Fruit fly (Drosophila melanogaster): Measurements from ENCODE around the gene pkm.

The pkm gene

dm6 chrX:11622649-11623425 is 38.9 kb upstream of the pkm start (continued):
- peak; percentile 22 for TF ChIP-seq CG10462 (GFP tag; optimal IDR thresholded peaks at IDR 0.05)
- TF ChIP-seq esg (GFP tag; conservative IDR thresholded peaks at IDR 0.05): peak; percentile 57
- no peak for TF ChIP-seq hth (optimal IDR thresholded peaks at IDR 0.05)
- TF ChIP-seq corto (GFP tag; optimal IDR thresholded peaks at IDR 0.05): peak; percentile 85
- TF ChIP-seq Max (GFP tag; optimal IDR thresholded peaks at IDR 0.05): no peak
- TF ChIP-seq Asciz (GFP tag; optimal IDR thresholded peaks at IDR 0.05): peak; percentile 44
- TF ChIP-seq kah (GFP tag; optimal IDR thresholded peaks at IDR 0.05): no peak
- TF ChIP-seq chif (GFP tag; optimal IDR thresholded peaks at IDR 0.05): peak; percentile 52 to 80
- peak; percentile 82 for TF ChIP-seq CG13424 (tag; optimal IDR thresholded peaks at IDR 0.05)
- no peak for TF ChIP-seq amos (GFP tag; IDR thresholded peaks at IDR 0.05; ENCODE audit: partially characterized antibody)
- no peak for TF ChIP-seq usp (GFP tag; optimal IDR thresholded peaks at IDR 0.05)
- TF ChIP-seq hb (GFP tag; IDR thresholded peaks at IDR 0.05; ENCODE audit: partially characterized antibody): no peak
- peak; percentile 76 for TF ChIP-seq H2.0 (GFP tag; IDR thresholded peaks at IDR 0.05)
- TF ChIP-seq CG18262 (tag; optimal IDR thresholded peaks at IDR 0.05): peak; percentile 58
- TF ChIP-seq CG2889 (GFP tag; IDR thresholded peaks at IDR 0.05): peak; percentile 56; the same call in 1 of the 3 replicates
- no peak for TF ChIP-seq hkb (optimal IDR thresholded peaks at IDR 0.05)
- peak; percentile 85 for TF ChIP-seq hkb (GFP tag; IDR thresholded peaks at IDR 0.05)
- peak; percentile 83 for TF ChIP-seq Oaz (GFP tag; IDR thresholded peaks at IDR 0.05)
- TF ChIP-seq Trl (optimal IDR thresholded peaks at IDR 0.05): peak; percentile 78 to 93
- TF ChIP-seq Trl (GFP tag; optimal IDR thresholded peaks at IDR 0.05): peak; percentile 23
- peak; percentile 74 for TF ChIP-seq CG11696 (GFP tag; IDR thresholded peaks at IDR 0.05)
- peak; percentile 57; the same call in 1 of the 2 replicates for TF ChIP-seq CG9215 (GFP tag; IDR thresholded peaks at IDR 0.05)
- peak; percentile 46 for TF ChIP-seq CG13775 (GFP tag; optimal IDR thresholded peaks at IDR 0.05)
- TF ChIP-seq cwo (GFP tag; optimal IDR thresholded peaks at IDR 0.05): peak; percentile 59
- peak; percentile 85 for TF ChIP-seq dysf (GFP tag; IDR thresholded peaks at IDR 0.05)
- peak; percentile 73 for TF ChIP-seq schlank (tag; optimal IDR thresholded peaks at IDR 0.05)
- TF ChIP-seq CG13296 (GFP tag; optimal IDR thresholded peaks at IDR 0.05): peak; percentile 81
- 0 out of 2 replicates have a peak, but pooled peaks have one; percentile 13 for TF ChIP-seq CG4360 (GFP tag; IDR thresholded peaks at IDR 0.05)
- TF ChIP-seq al (GFP tag; IDR thresholded peaks at IDR 0.05): peak; percentile 67
- peak; percentile 28 for TF ChIP-seq ewg (GFP tag; optimal IDR thresholded peaks at IDR 0.05)
- TF ChIP-seq dm (GFP tag; optimal IDR thresholded peaks at IDR 0.05): peak; percentile 12
- TF ChIP-seq jumu (GFP tag; optimal IDR thresholded peaks at IDR 0.05): no peak
- TF ChIP-seq Xbp1 (GFP tag; optimal IDR thresholded peaks at IDR 0.05): peak; percentile 81
- peak; percentile 61 for TF ChIP-seq fu2 (GFP tag; optimal IDR thresholded peaks at IDR 0.05)
- TF ChIP-seq CG6765 (GFP tag; optimal IDR thresholded peaks at IDR 0.05): peak; percentile 68
- TF ChIP-seq CG5245 (GFP tag; optimal IDR thresholded peaks at IDR 0.05): peak; percentile 23
- peak; percentile 40 for TF ChIP-seq slou (GFP tag; optimal IDR thresholded peaks at IDR 0.05)
- TF ChIP-seq stc (GFP tag; IDR thresholded peaks at IDR 0.05): peak; percentile 83
- no peak for TF ChIP-seq pros (GFP tag; optimal IDR thresholded peaks at IDR 0.05)
- no peak for TF ChIP-seq sqz (GFP tag; optimal IDR thresholded peaks at IDR 0.05)
- TF ChIP-seq so (GFP tag; IDR thresholded peaks at IDR 0.05): peak; percentile 65; the same call in 2 of the 3 replicates
- no peak for TF ChIP-seq Gsc (GFP tag; IDR thresholded peaks at IDR 0.05)
- TF ChIP-seq CG6854 (GFP tag; optimal IDR thresholded peaks at IDR 0.05): peak; percentile 2
- peak; percentile 12 for TF ChIP-seq CG10274 (GFP tag; optimal IDR thresholded peaks at IDR 0.05)
- TF ChIP-seq zen (tag; optimal IDR thresholded peaks at IDR 0.05): no peak
- TF ChIP-seq peb (GFP tag; IDR thresholded peaks at IDR 0.05): peak; percentile 44; the same call in 1 of the 2 replicates
- TF ChIP-seq CG1603 (tag; optimal IDR thresholded peaks at IDR 0.05): peak; percentile 70
- TF ChIP-seq onecut (GFP tag; IDR thresholded peaks at IDR 0.05): no peak
- TF ChIP-seq YL-1 (GFP tag; optimal IDR thresholded peaks at IDR 0.05): no peak
- no peak for TF ChIP-seq CG7745 (tag; optimal IDR thresholded peaks at IDR 0.05)
